Worm (Caenorhabditis elegans): ENCODE measurements around the gene F23F1.2.

DNA sequence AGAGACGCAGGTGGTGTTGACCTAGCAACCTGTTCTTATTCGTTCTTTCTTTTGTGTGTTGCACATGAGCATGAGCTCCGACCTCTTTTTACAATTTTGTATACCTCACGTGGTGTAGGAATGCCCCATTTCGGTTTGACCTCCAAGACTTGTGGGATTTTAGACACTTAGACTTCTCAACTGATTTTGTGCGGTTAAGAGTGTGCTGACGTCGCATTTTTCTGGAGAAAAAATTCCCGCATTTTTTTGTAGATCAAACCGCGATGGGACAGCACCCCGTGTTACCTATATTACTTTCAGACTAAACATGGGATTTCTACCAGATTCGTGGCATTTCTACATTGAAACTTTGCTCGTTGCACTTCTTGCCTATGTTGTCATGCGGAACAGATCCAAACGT is 17.3 kb downstream of the F23F1.2 start, which contains the start of gene sptl-1:
- no peak for TF ChIP-seq zip-11 (GFP tag; IDR thresholded peaks at IDR 0.05)
- TF ChIP-seq aly-2 (tag; optimal IDR thresholded peaks at IDR 0.05), result no peak
- TF ChIP-seq ceh-44 (GFP tag; IDR thresholded peaks at IDR 0.05), result no peak
- no peak for TF ChIP-seq zag-1 (tag; optimal IDR thresholded peaks at IDR 0.05)
- no peak for TF ChIP-seq unc-39 (tag; optimal IDR thresholded peaks at IDR 0.05)
- TF ChIP-seq dmd-8 (GFP tag; IDR thresholded peaks at IDR 0.05), result no peak
- TF ChIP-seq daf-8 (GFP tag; IDR thresholded peaks at IDR 0.05), result no peak
- no peak for TF ChIP-seq F49E8.2 (tag; optimal IDR thresholded peaks at IDR 0.05; ENCODE audit: borderline replicate concordance)
- TF ChIP-seq R02D3.7 (tag; optimal IDR thresholded peaks at IDR 0.05), result no peak
- TF ChIP-seq nhr-237 (tag; optimal IDR thresholded peaks at IDR 0.05), result no peak
- no peak for TF ChIP-seq ztf-11 (tag; optimal IDR thresholded peaks at IDR 0.05)

All from whole organism, L4 larva.